Worm (Caenorhabditis elegans) whole organism, L2 larva: ENCODE data around the gene T23F6.5.

Experiments used
- fos-1 ChIP-seq: fragments of 150-350 bp; optimal IDR thresholded peaks from 2 replicates; lab custom pipeline; 2014; ENCODE audit warnings: missing biosample characterization, missing genetic modification characterization
- lsy-2 ChIP-seq, 2 experiments: fragments of 150-350 bp in 1 of 2; sonication (generic microtip) in 1 of 2; optimal IDR thresholded peaks; 2 replicates each; lab custom pipeline; 2014 to 2017; ENCODE audit warnings: missing biosample characterization in 2 of 2, missing genetic modification characterization in 2 of 2
- sma-3 ChIP-seq: sonication (generic microtip); optimal IDR thresholded peaks from 2 replicates; lab custom pipeline; 2016; ENCODE audit warnings: missing genetic modification reagents, missing genetic modification characterization, missing compliant biosample characterization
- sma-9 ChIP-seq, 2 experiments: fragments of 150-350 bp in 1 of 2; sonication (generic microtip) in 1 of 2; optimal IDR thresholded peaks; 2 replicates each; lab custom pipeline; 2014 to 2016; ENCODE audit warnings: missing genetic modification characterization in 2 of 2, mild to moderate bottlenecking in 1 of 2, missing biosample characterization in 1 of 2, missing compliant biosample characterization in 1 of 2, missing genetic modification reagents in 1 of 2, moderate library complexity in 1 of 2
- unc-62 ChIP-seq: fragments of 150-350 bp; optimal IDR thresholded peaks from 2 replicates; lab custom pipeline; 2014; ENCODE audit warnings: missing biosample characterization, missing genetic modification reagents, missing genetic modification characterization

- no peak for TF ChIP-seq sma-9 (GFP tag; optimal IDR thresholded peaks at IDR 0.05; lab: Kevin White, UChicago)
- TF ChIP-seq sma-9 (tag; optimal IDR thresholded peaks at IDR 0.05; lab: Kevin White, UChicago): no peak
- no peak for TF ChIP-seq unc-62 (GFP tag; lab: Kevin White, UChicago)
- no peak for TF ChIP-seq lsy-2 (tag; optimal IDR thresholded peaks at IDR 0.05; lab: Kevin White, UChicago)
- TF ChIP-seq fos-1 (tag; lab: Kevin White, UChicago): no peak
- TF ChIP-seq sma-3 (GFP tag; lab: Kevin White, UChicago): no peak
Measured at ce11 chrIV:12780980-12781379, 39.6 kb upstream of the T23F6.5 start.
